Fruit fly (Drosophila melanogaster): ENCODE results near the gene Ssdp.

Ssdp gene

dm6 chr3R:18215300-18215699 is 15.9 kb upstream of the Ssdp start (continued):
- TF ChIP-seq gce (GFP tag; IDR thresholded peaks at IDR 0.05): no peak
- no peak for TF ChIP-seq CG7963 (GFP tag; IDR thresholded peaks at IDR 0.05; ENCODE audit: partially characterized antibody)
- TF ChIP-seq CG15696 (tag; optimal IDR thresholded peaks at IDR 0.05): no peak
- no peak for TF ChIP-seq cad (GFP tag; optimal IDR thresholded peaks at IDR 0.05)
- peak; percentile 1 for TF ChIP-seq CG18764 (GFP tag; optimal IDR thresholded peaks at IDR 0.05)
- no peak for TF ChIP-seq CG10431 (GFP tag; optimal IDR thresholded peaks at IDR 0.05)
- TF ChIP-seq cwo (GFP tag; optimal IDR thresholded peaks at IDR 0.05): no peak
- TF ChIP-seq jigr1 (GFP tag; IDR thresholded peaks at IDR 0.05): no peak
- no peak for TF ChIP-seq otp (GFP tag; IDR thresholded peaks at IDR 0.05)
- TF ChIP-seq zen2 (GFP tag; IDR thresholded peaks at IDR 0.05; ENCODE audit: partially characterized antibody): peak; percentile 88
- TF ChIP-seq Bdp1 (GFP tag; optimal IDR thresholded peaks at IDR 0.05): no peak
- peak in 1 of 2 experiments; percentile 40 for TF ChIP-seq Pdp1 (GFP tag; optimal IDR thresholded peaks at IDR 0.05)
- no peak for TF ChIP-seq hkb (optimal IDR thresholded peaks at IDR 0.05)
- no peak for TF ChIP-seq hkb (GFP tag; IDR thresholded peaks at IDR 0.05)
- TF ChIP-seq CG10654 (GFP tag; optimal IDR thresholded peaks at IDR 0.05): peak; percentile 9
- TF ChIP-seq ara (GFP tag; IDR thresholded peaks at IDR 0.05): no peak
- TF ChIP-seq sima (GFP tag; optimal IDR thresholded peaks at IDR 0.05): no peak
- TF ChIP-seq HHEX (GFP tag; optimal IDR thresholded peaks at IDR 0.05): no peak
- no peak for TF ChIP-seq CG1832 (GFP tag; optimal IDR thresholded peaks at IDR 0.05)
- TF ChIP-seq Fer2 (tag; optimal IDR thresholded peaks at IDR 0.05): no peak
- no peak for TF ChIP-seq nerfin-2 (GFP tag; IDR thresholded peaks at IDR 0.05; ENCODE audit: partially characterized antibody)
- TF ChIP-seq caup (GFP tag; optimal IDR thresholded peaks at IDR 0.05; ENCODE audit: severe bottlenecking): peak; percentile 2
- TF ChIP-seq ind (GFP tag; optimal IDR thresholded peaks at IDR 0.05): peak; percentile 53
- TF ChIP-seq Dfd (GFP tag; optimal IDR thresholded peaks at IDR 0.05): no peak
- TF ChIP-seq CG7271 (tag; optimal IDR thresholded peaks at IDR 0.05): no peak
- no peak for TF ChIP-seq chm (GFP tag; IDR thresholded peaks at IDR 0.05)
- no peak for TF ChIP-seq CG6765 (GFP tag; optimal IDR thresholded peaks at IDR 0.05)
- TF ChIP-seq stwl (tag; optimal IDR thresholded peaks at IDR 0.05): peak; percentile 67
- no peak for TF ChIP-seq Awh (GFP tag; IDR thresholded peaks at IDR 0.05)
- no peak for TF ChIP-seq Poxn (GFP tag; IDR thresholded peaks at IDR 0.05)
- TF ChIP-seq CG10462 (GFP tag; optimal IDR thresholded peaks at IDR 0.05): no peak
- TF ChIP-seq CG34376 (GFP tag; optimal IDR thresholded peaks at IDR 0.05): no peak
- no peak for TF ChIP-seq salm (tag; optimal IDR thresholded peaks at IDR 0.05)
- no peak for TF ChIP-seq dysf (GFP tag; IDR thresholded peaks at IDR 0.05)
- no peak for TF ChIP-seq Oaz (GFP tag; IDR thresholded peaks at IDR 0.05)
- TF ChIP-seq dpn (GFP tag; optimal IDR thresholded peaks at IDR 0.05): peak; percentile 47 to 50
- TF ChIP-seq gem (tag; optimal IDR thresholded peaks at IDR 0.05): no peak
- TF ChIP-seq CG11398 (GFP tag; optimal IDR thresholded peaks at IDR 0.05): no peak
- TF ChIP-seq fru (optimal IDR thresholded peaks at IDR 0.05): no peak
- no peak for TF ChIP-seq ci (GFP tag; IDR thresholded peaks at IDR 0.05)
- peak; percentile 2 for TF ChIP-seq CG1792 (GFP tag; optimal IDR thresholded peaks at IDR 0.05)
- TF ChIP-seq Ssrp (tag; optimal IDR thresholded peaks at IDR 0.05): peak; percentile 4
- no peak for TF ChIP-seq prd (optimal IDR thresholded peaks at IDR 0.05)
- no peak for TF ChIP-seq prd (GFP tag; IDR thresholded peaks at IDR 0.05)
- peak; percentile 86 for TF ChIP-seq Dll (GFP tag; IDR thresholded peaks at IDR 0.05; ENCODE audit: partially characterized antibody)
- TF ChIP-seq tin (GFP tag; optimal IDR thresholded peaks at IDR 0.05): peak; percentile 54
- TF ChIP-seq sr (GFP tag; IDR thresholded peaks at IDR 0.05): no peak
- peak; percentile 41 for TF ChIP-seq CG12155 (GFP tag; optimal IDR thresholded peaks at IDR 0.05)
- no peak for TF ChIP-seq CG8478 (optimal IDR thresholded peaks at IDR 0.05)
- TF ChIP-seq Stat92E (GFP tag; optimal IDR thresholded peaks at IDR 0.05): no peak
- TF ChIP-seq CG10147 (GFP tag; optimal IDR thresholded peaks at IDR 0.05): no peak
- no peak for TF ChIP-seq CG3995 (GFP tag; optimal IDR thresholded peaks at IDR 0.05)
- TF ChIP-seq CG6254 (GFP tag; optimal IDR thresholded peaks at IDR 0.05): peak; percentile 66

Measured in whole organism, embryonic.